Worm (Caenorhabditis elegans) whole organism, midembryonic: ENCODE results near the gene ZK512.1.

ENCODE experiments used
- cog-1 ChIP-seq: sonication (generic microtip); optimal IDR thresholded peaks from 2 replicates; lab custom pipeline; 2016; ENCODE audit warnings: missing genetic modification characterization, missing compliant biosample characterization
- flt-1 ChIP-seq: fragments of 200-800 bp; sonication (Bioruptor generic); IDR thresholded peaks from 2 replicates; pipeline ENCODE4 v1.3.6; 2022; ENCODE audit warnings: missing genetic modification characterization, missing compliant biosample characterization
- ref-1 ChIP-seq: fragments of 200-800 bp; sonication (Bioruptor generic); conservative IDR thresholded peaks from 2 replicates; pipeline ENCODE4 v1.3.6; 2022; ENCODE audit warnings: missing genetic modification reagents, missing genetic modification characterization, missing compliant biosample characterization
- ztf-29 ChIP-seq: fragments of 200-800 bp; sonication (Bioruptor generic); IDR thresholded peaks from 2 replicates; pipeline ENCODE4 v1.3.6; 2022; ENCODE audit warnings: missing genetic modification reagents, missing genetic modification characterization, missing compliant biosample characterization

DNA sequence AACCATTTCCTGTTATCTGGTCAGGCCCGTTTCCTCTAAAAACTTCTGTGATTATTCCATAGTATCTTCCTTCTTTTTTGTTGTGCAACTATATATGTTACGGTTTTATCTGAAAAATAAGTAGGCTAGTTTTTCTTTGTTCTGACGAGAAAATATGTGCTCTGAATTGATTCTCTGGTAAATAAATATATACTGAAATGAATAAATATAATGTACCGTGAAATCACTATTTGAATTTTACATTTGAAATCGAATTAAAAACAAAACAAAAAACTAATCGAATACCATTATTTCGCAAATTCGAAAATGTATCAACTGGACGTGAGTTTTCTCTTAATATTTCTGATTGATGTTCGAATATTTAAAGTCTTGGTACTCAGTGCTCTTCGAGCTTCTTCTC, 15.8 kb downstream of the ZK512.1 start, which contains the start of gene ZK512.10:
- TF ChIP-seq flt-1 (no peak), ztf-29 (GFP tag; lab: Robert Waterston, UW) (no peak), ref-1 (no peak), cog-1 (tag; lab: Kevin White, UChicago) (no peak)
